Fruit fly (Drosophila melanogaster) whole organism: ENCODE data around the gene CkIIalpha-i1.

Source experiments
- CG8478 ChIP-seq: fragments of >200 bp; optimal IDR thresholded peaks from 2 replicates; lab custom pipeline; 2018; ENCODE audit warnings: inconsistent platforms
- Dll ChIP-seq: fragments of >200 bp; optimal IDR thresholded peaks from 2 replicates; lab custom pipeline; 2017
- EcR ChIP-seq, 2 experiments: fragments of >200 bp; optimal IDR thresholded peaks; 2 replicates each; lab custom pipeline; 2017; ENCODE audit warnings: missing biosample characterization in 2 of 2, missing genetic modification characterization in 2 of 2, missing genetic modification reagents in 2 of 2
- pan ChIP-seq: fragments of >200 bp; optimal IDR thresholded peaks from 2 replicates; lab custom pipeline; 2017
- psq ChIP-seq: fragments of >200 bp; optimal IDR thresholded peaks from 2 replicates; lab custom pipeline; 2017
- usp ChIP-seq: fragments of >200 bp; optimal IDR thresholded peaks from 2 replicates; lab custom pipeline; 2017; ENCODE audit warnings: missing biosample characterization, missing genetic modification characterization, mixed read lengths

Gene CkIIalpha-i1

DNA sequence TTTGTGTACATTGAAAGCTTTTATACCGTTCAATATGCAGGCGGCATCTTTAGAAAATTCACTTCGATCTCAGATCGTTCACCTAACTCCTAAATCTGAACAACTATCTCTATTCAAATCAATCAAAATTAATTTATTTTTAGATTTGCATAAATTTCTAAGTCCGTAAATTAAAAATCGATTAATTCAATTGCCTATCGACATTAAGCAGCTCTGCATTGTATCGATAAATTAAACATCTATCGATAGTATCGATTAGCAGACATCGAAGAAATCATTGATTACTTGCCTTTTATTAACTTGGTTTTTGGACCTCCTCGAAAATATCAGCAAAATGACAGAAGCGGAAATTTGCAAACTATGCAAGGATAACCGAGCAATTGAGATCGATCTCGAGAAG is at the start of gene CkIIalpha-i1:
CkIIalpha-i1 (plus strand) TSS at position 266 of the 400 bp plus-strand sequence.
- TF ChIP-seq CG8478 (no peak), usp (GFP tag; lab: Kevin White, UChicago) (no peak), EcR (GFP tag; optimal IDR thresholded peaks at IDR 0.05; lab: Kevin White, UChicago) (no peak), psq (no peak), pan (lab: Kevin White, UChicago) (no peak), Dll (lab: Kevin White, UChicago) (no peak)

dm6 chr3L:15768947-15769389 is 47.8 kb upstream of the CkIIalpha-i1 start:
- TF ChIP-seq CG8478 (no peak), pan (lab: Kevin White, UChicago) (no peak), psq (no peak)

DNA sequence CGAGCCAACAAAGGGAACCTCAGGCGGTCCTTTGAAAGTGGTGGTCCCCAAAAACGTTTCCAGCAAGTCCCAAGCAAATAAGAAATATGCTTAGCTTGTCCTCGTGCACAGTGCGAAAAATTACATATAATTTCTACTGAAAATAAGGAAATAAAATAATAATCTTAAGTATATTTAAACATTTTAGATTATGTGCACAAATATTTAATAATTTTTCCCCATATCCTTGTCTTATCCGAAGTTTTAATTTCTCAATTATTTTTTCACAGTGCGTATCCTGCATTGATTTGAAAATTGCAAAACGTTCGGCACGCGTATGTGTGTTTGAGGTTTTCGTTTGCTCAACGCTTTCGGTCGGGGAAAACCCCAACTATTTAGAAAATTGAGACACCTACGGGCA is 45.2 kb upstream of the CkIIalpha-i1 start:
- TF ChIP-seq pan (lab: Kevin White, UChicago) (no peak), CG8478 (no peak), usp (GFP tag; lab: Kevin White, UChicago) (no peak), psq (no peak), Dll (lab: Kevin White, UChicago) (no peak), EcR (GFP tag; optimal IDR thresholded peaks at IDR 0.05; lab: Kevin White, UChicago) (no peak)

dm6 chr3L:15772239-15772638 is 44.5 kb upstream of the CkIIalpha-i1 start:
- TF ChIP-seq pan (lab: Kevin White, UChicago) (no peak), psq (no peak), CG8478 (no peak), usp (GFP tag; lab: Kevin White, UChicago) (no peak)

- no peak for TF ChIP-seq pan (lab: Kevin White, UChicago)
- no peak for TF ChIP-seq CG8478
- no peak for TF ChIP-seq psq
- TF ChIP-seq usp (GFP tag; lab: Kevin White, UChicago), result no peak
- no peak for TF ChIP-seq EcR (GFP tag; optimal IDR thresholded peaks at IDR 0.05; lab: Kevin White, UChicago)
- TF ChIP-seq Dll (lab: Kevin White, UChicago), result no peak
These were observed 41.3 kb upstream of the CkIIalpha-i1 start for dm6 chr3L:15775498-15775897.

- TF ChIP-seq Dll (lab: Kevin White, UChicago) (no peak), psq (no peak), CG8478 (no peak), pan (lab: Kevin White, UChicago) (no peak), usp (GFP tag; lab: Kevin White, UChicago) (no peak), EcR (GFP tag; optimal IDR thresholded peaks at IDR 0.05; lab: Kevin White, UChicago) (no peak)
These were observed 39.4 kb upstream of the CkIIalpha-i1 start for dm6 chr3L:15777383-15777782.

DNA sequence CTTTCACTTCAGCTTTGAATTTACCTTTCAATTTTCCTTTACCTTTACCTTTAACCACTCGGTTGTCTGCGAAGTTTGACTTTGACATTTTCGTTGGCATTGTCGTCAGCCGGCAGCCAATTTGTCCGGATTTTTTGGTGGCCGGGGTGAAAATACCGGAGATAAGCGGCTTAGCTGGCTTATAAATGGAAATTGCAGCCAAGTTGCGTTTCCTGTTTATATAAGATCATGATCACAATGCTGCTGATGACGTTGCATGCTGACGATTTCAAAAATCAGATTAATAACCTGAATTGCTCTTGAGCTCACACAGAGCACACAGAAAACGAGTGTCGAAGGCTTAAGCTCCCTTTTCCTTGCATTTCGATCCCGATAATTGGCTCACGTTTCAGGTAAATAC is 38.9 kb upstream of the CkIIalpha-i1 start:
- TF ChIP-seq Dll (lab: Kevin White, UChicago) (no peak), CG8478 (no peak), usp (GFP tag; lab: Kevin White, UChicago) (no peak)

DNA sequence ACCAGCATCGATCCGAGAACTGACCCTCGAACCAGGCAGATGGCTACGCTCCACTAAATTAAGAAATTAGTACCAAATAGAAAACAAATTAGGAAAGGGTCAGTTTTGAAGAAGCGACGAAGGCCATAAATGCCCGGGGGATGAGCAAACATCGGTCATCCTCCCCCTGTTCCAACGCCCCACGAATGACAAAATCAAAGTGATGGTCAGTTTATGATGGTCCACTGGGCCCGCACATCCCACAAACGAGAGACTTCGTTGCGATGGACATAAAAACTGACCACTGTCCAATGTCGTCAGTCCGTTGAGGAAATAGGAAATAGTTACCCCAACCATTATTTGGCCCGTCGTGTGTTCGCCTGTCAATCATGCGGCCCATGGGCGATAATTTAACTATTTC is 37.8 kb upstream of the CkIIalpha-i1 start:
- TF ChIP-seq CG8478, result no peak
- TF ChIP-seq usp (GFP tag; lab: Kevin White, UChicago), result no peak
- TF ChIP-seq Dll (lab: Kevin White, UChicago), result no peak
- TF ChIP-seq EcR (GFP tag; optimal IDR thresholded peaks at IDR 0.05; lab: Kevin White, UChicago), result no peak
- no peak for TF ChIP-seq pan (lab: Kevin White, UChicago)
- TF ChIP-seq psq, result no peak

DNA sequence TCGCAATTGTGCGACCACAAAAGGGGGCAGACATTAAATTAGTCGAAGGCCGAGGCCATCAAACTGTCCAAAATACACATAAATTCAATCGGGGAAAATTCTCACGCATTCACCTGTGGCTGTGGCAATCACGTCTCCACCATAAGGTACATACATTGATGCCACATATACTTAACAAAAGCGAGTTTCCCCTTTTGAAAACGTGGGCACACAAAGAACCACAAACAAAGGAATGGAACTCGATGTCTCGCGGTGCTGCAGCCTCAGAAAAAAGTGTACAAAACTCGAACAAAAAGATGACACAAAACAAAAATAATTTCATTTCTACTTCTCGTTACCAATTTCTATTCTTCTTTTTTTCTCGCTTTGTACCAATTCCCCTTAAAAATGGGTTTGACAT is 31.4 kb upstream of the CkIIalpha-i1 start:
- TF ChIP-seq CG8478 (no peak), Dll (lab: Kevin White, UChicago) (no peak), pan (lab: Kevin White, UChicago) (no peak), EcR (GFP tag; optimal IDR thresholded peaks at IDR 0.05; lab: Kevin White, UChicago) (no peak), usp (GFP tag; lab: Kevin White, UChicago) (no peak), psq (no peak)

dm6 chr3L:15787406-15787805 is 29.4 kb upstream of the CkIIalpha-i1 start:
- TF ChIP-seq CG8478, result no peak
- no peak for TF ChIP-seq pan (lab: Kevin White, UChicago)
- TF ChIP-seq usp (GFP tag; lab: Kevin White, UChicago), result no peak
- no peak for TF ChIP-seq EcR (GFP tag; optimal IDR thresholded peaks at IDR 0.05; lab: Kevin White, UChicago)
- no peak for TF ChIP-seq psq
- TF ChIP-seq Dll (lab: Kevin White, UChicago), result no peak

DNA sequence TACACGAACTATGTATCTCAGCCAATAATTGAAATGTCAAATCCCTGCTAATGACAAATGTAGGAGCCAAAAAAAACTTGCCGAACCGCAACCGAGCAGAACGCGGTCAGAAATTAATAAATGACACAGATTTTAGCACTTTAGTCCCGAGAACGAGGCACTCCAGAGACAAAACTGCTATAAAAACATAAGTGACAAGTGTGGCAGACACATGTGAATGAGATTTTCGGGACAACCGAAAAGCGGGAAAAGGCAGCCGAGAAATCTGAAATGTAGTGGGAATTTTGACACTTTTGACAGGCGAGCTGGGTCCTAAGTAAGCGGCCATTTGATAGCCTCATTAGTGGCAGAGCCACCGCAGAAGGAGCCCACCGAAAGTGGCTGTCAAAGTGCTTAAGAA is 25.7 kb upstream of the CkIIalpha-i1 start:
- no peak for TF ChIP-seq psq
- no peak for TF ChIP-seq pan (lab: Kevin White, UChicago)
- no peak for TF ChIP-seq Dll (lab: Kevin White, UChicago)
- no peak for TF ChIP-seq usp (GFP tag; lab: Kevin White, UChicago)
- TF ChIP-seq EcR (GFP tag; optimal IDR thresholded peaks at IDR 0.05; lab: Kevin White, UChicago), result no peak
- no peak for TF ChIP-seq CG8478

DNA sequence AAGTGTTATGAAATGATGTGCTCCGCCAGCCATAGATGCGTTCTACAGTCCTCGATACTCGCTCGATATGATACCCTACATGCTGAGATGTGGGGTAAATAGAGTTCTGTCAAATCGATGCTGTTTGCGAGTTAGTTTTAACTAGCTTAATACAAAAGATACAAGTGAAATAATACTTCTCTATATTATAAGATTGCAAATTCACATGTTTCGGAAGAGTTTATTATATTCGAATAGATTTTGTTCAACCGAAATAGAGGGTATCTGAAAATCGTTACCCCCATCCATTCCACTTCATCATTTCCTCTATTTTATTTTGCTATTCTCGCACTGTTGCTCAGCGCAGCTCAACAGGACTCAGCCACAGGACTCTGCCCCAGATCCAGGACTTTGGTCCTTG is 22.5 kb upstream of the CkIIalpha-i1 start:
- TF ChIP-seq usp (GFP tag; lab: Kevin White, UChicago) (no peak), psq (no peak), EcR (GFP tag; optimal IDR thresholded peaks at IDR 0.05; lab: Kevin White, UChicago) (no peak), Dll (lab: Kevin White, UChicago) (no peak), pan (lab: Kevin White, UChicago) (no peak), CG8478 (no peak)

DNA sequence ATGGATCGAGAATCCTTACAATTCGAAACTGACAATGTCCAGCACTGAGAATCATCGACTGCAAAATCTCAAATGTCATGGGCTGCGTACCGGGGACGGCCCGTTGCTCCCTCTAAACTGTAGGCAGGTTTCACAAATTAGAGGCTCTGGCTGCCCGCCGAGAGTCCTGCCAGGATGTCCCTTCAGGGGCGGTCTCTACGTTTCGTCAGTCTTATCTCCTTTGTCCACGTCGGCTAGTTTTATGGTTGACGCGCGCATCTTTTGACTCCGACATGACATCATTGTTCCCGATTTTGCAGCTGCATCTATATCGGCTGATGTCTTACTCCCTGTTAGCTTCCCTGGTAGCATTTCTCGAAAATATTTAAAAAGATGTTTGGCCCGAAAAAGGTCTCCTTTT is 14.7 kb upstream of the CkIIalpha-i1 start:
- TF ChIP-seq EcR (GFP tag; optimal IDR thresholded peaks at IDR 0.05; lab: Kevin White, UChicago), result no peak
- TF ChIP-seq Dll (lab: Kevin White, UChicago), result no peak
- no peak for TF ChIP-seq CG8478
- TF ChIP-seq usp (GFP tag; lab: Kevin White, UChicago), result no peak
- no peak for TF ChIP-seq pan (lab: Kevin White, UChicago)
- no peak for TF ChIP-seq psq
